Fruit fly (Drosophila melanogaster): ENCODE measurements around the gene FucT6.

The FucT6 gene

DNA sequence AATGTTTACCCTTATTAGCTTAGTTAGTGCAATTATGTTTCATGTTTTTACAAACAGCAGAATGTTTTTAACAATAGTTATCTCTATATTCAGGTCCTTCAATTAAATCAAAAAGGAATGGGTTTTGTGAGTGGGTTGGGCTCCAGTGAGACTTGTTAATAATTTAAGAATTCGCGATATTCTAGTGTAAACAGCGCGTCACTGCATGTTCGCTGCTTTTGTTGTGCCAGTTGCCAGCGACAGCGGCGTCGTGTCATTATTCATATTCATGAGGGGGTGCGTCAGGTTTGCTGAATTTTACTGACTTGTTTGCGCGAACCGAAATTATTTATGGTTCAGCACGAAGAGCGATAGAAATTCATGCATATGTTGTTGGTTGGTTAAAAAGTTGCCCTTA, 5.5 kb upstream of the FucT6 start, which contains the start of gene Amun (continued):
- TF ChIP-seq CG10543 (GFP tag; optimal IDR thresholded peaks at IDR 0.05): no peak
- TF ChIP-seq CG10431 (GFP tag; optimal IDR thresholded peaks at IDR 0.05): no peak
- no peak for TF ChIP-seq trem (tag; optimal IDR thresholded peaks at IDR 0.05)
- TF ChIP-seq bsh (GFP tag; optimal IDR thresholded peaks at IDR 0.05): peak in 1 of 2 experiments; percentile 2
- TF ChIP-seq cwo (GFP tag; optimal IDR thresholded peaks at IDR 0.05): no peak
- TF ChIP-seq danr (GFP tag; IDR thresholded peaks at IDR 0.05): 0 out of 2 replicates have a peak, but pooled peaks have one; percentile 22
- TF ChIP-seq HLH54F (GFP tag; optimal IDR thresholded peaks at IDR 0.05): peak; percentile 24
- no peak for TF ChIP-seq Ets97D (GFP tag; optimal IDR thresholded peaks at IDR 0.05)
- peak; percentile 34 for TF ChIP-seq ems (GFP tag; optimal IDR thresholded peaks at IDR 0.05)
- TF ChIP-seq zfh1 (GFP tag; IDR thresholded peaks at IDR 0.05): peak; percentile 27; the same call in 2 of the 3 replicates
- TF ChIP-seq Nf-YC (tag; optimal IDR thresholded peaks at IDR 0.05): no peak
- no peak for TF ChIP-seq croc (GFP tag; conservative IDR thresholded peaks at IDR 0.05)
- no peak for TF ChIP-seq CG30020 (tag; optimal IDR thresholded peaks at IDR 0.05)
- peak; percentile 55 for TF ChIP-seq mam (GFP tag; optimal IDR thresholded peaks at IDR 0.05)
- no peak for TF ChIP-seq CG8924 (tag; optimal IDR thresholded peaks at IDR 0.05)
- no peak for TF ChIP-seq pros (GFP tag; optimal IDR thresholded peaks at IDR 0.05)
- no peak for TF ChIP-seq Six4 (GFP tag; optimal IDR thresholded peaks at IDR 0.05)
- TF ChIP-seq sr (GFP tag; IDR thresholded peaks at IDR 0.05): no peak
- peak; percentile 72 for TF ChIP-seq NFAT (GFP tag; IDR thresholded peaks at IDR 0.05)
- TF ChIP-seq GATAe (GFP tag; conservative IDR thresholded peaks at IDR 0.05): no peak
- no peak for TF ChIP-seq CG6689 (GFP tag; IDR thresholded peaks at IDR 0.05)
- no peak for TF ChIP-seq Mad (GFP tag; optimal IDR thresholded peaks at IDR 0.05)
- 0 out of 2 replicates have a peak, but pooled peaks have one; percentile 34 for TF ChIP-seq wdn (GFP tag; IDR thresholded peaks at IDR 0.05)
- peak; percentile 45 for TF ChIP-seq Antp (GFP tag; optimal IDR thresholded peaks at IDR 0.05)
- peak; percentile 49 for TF ChIP-seq zfh2 (GFP tag; optimal IDR thresholded peaks at IDR 0.05)
- no peak for TF ChIP-seq Neu2 (GFP tag; optimal IDR thresholded peaks at IDR 0.05; ENCODE audit: borderline replicate concordance)
- TF ChIP-seq CG4282 (GFP tag; optimal IDR thresholded peaks at IDR 0.05): no peak
- peak; percentile 45; the same call in 1 of the 2 replicates for TF ChIP-seq lmd (GFP tag; IDR thresholded peaks at IDR 0.05)
- TF ChIP-seq nerfin-1 (tag; optimal IDR thresholded peaks at IDR 0.05): no peak
- TF ChIP-seq CG10462 (GFP tag; optimal IDR thresholded peaks at IDR 0.05): no peak
- TF ChIP-seq CG8944 (GFP tag; optimal IDR thresholded peaks at IDR 0.05): peak; percentile 21
- TF ChIP-seq corto (GFP tag; optimal IDR thresholded peaks at IDR 0.05): no peak
- no peak for TF ChIP-seq CG10321 (GFP tag; IDR thresholded peaks at IDR 0.05)
- TF ChIP-seq fd3F (GFP tag; optimal IDR thresholded peaks at IDR 0.05): no peak
- TF ChIP-seq zen (tag; optimal IDR thresholded peaks at IDR 0.05): no peak
- TF ChIP-seq Fer3 (tag; optimal IDR thresholded peaks at IDR 0.05): peak; percentile 27
- TF ChIP-seq CG5953 (GFP tag; IDR thresholded peaks at IDR 0.05): no peak
- peak; percentile 81 for TF ChIP-seq slbo (GFP tag; IDR thresholded peaks at IDR 0.05)
- TF ChIP-seq Oli (tag; optimal IDR thresholded peaks at IDR 0.05): no peak
- no peak for TF ChIP-seq CG12659 (GFP tag; optimal IDR thresholded peaks at IDR 0.05)
- no peak for TF ChIP-seq chinmo (GFP tag; IDR thresholded peaks at IDR 0.05; ENCODE audit: partially characterized antibody)
- no peak for TF ChIP-seq CG17829 (tag; optimal IDR thresholded peaks at IDR 0.05)
- peak; percentile 41; the same call in 2 of the 3 replicates for TF ChIP-seq dysf (GFP tag; IDR thresholded peaks at IDR 0.05)
- no peak for TF ChIP-seq CG15073 (GFP tag; optimal IDR thresholded peaks at IDR 0.05)
- peak; percentile 26 for TF ChIP-seq scrt (GFP tag; optimal IDR thresholded peaks at IDR 0.05)
- TF ChIP-seq CG6254 (GFP tag; optimal IDR thresholded peaks at IDR 0.05): no peak
- TF ChIP-seq CG32767 (GFP tag; IDR thresholded peaks at IDR 0.05): no peak
- TF ChIP-seq Myb (GFP tag; optimal IDR thresholded peaks at IDR 0.05): no peak
- peak; percentile 45; the same call in 1 of the 2 replicates for TF ChIP-seq Ada2b (GFP tag; IDR thresholded peaks at IDR 0.05)
- TF ChIP-seq CG7271 (tag; optimal IDR thresholded peaks at IDR 0.05): no peak
- peak; percentile 35 for TF ChIP-seq CG12744 (GFP tag; optimal IDR thresholded peaks at IDR 0.05)

All from whole organism, embryonic.